Worm (Caenorhabditis elegans) whole organism, late embryonic: Measurements from ENCODE around the gene F37C4.4.

ENCODE experiments used
- F13H6.1 ChIP-seq: sonication (generic microtip); optimal IDR thresholded peaks from 2 replicates; lab custom pipeline; 2016; ENCODE audit warnings: missing genetic modification characterization, missing compliant biosample characterization
- K02D7.2 ChIP-seq: sonication (generic microtip); optimal IDR thresholded peaks from 2 replicates; lab custom pipeline; 2017; ENCODE audit warnings: mild to moderate bottlenecking, missing genetic modification characterization, missing compliant biosample characterization
- ama-1 ChIP-seq: fragments of 150-350 bp; optimal IDR thresholded peaks from 2 replicates; lab custom pipeline; 2014
- ceh-19 ChIP-seq: fragments of 200-800 bp; sonication (Bioruptor generic); optimal IDR thresholded peaks from 2 replicates; lab custom pipeline; 2018; ENCODE audit warnings: mild to moderate bottlenecking, missing genetic modification characterization, missing compliant biosample characterization
- ceh-2 ChIP-seq: sonication (generic microtip); optimal IDR thresholded peaks from 2 replicates; lab custom pipeline; 2016; ENCODE audit warnings: missing genotype, missing genetic modification characterization, missing compliant biosample characterization
- ceh-22 ChIP-seq: sonication (generic microtip); optimal IDR thresholded peaks from 2 replicates; lab custom pipeline; 2017; ENCODE audit warnings: missing biosample characterization, missing genetic modification characterization
- ceh-30 ChIP-seq: fragments of 150-350 bp; optimal IDR thresholded peaks from 2 replicates; lab custom pipeline; 2014; ENCODE audit warnings: missing biosample characterization, missing genetic modification characterization
- ceh-34 ChIP-seq: sonication (generic microtip); optimal IDR thresholded peaks from 2 replicates; lab custom pipeline; 2016; ENCODE audit warnings: mild to moderate bottlenecking, missing genetic modification characterization, missing compliant biosample characterization
- ceh-45 ChIP-seq: fragments of 200-800 bp; sonication (Bioruptor generic); IDR thresholded peaks from 2 replicates; pipeline ENCODE4 v1.3.6; 2022; ENCODE audit warnings: missing genetic modification reagents, missing genetic modification characterization, missing compliant biosample characterization
- ceh-48 ChIP-seq: sonication (generic microtip); optimal IDR thresholded peaks from 2 replicates; lab custom pipeline; 2016; ENCODE audit warnings: missing genetic modification characterization, inconsistent platforms, missing compliant biosample characterization
- ceh-6 ChIP-seq: fragments of 200-800 bp; sonication (Bioruptor generic); optimal IDR thresholded peaks from 2 replicates; lab custom pipeline; 2018; ENCODE audit warnings: mild to moderate bottlenecking, missing genetic modification characterization, missing compliant biosample characterization
- ceh-9 ChIP-seq: sonication (generic microtip); optimal IDR thresholded peaks from 2 replicates; lab custom pipeline; 2016; ENCODE audit warnings: mild to moderate bottlenecking, missing genetic modification characterization, inconsistent platforms, missing compliant biosample characterization
- che-1 ChIP-seq: sonication (generic microtip); optimal IDR thresholded peaks from 2 replicates; lab custom pipeline; 2016; ENCODE audit warnings: mild to moderate bottlenecking, missing genetic modification characterization, missing compliant biosample characterization
- dmd-4 ChIP-seq: sonication (generic microtip); optimal IDR thresholded peaks from 2 replicates; lab custom pipeline; 2016; ENCODE audit warnings: borderline replicate concordance, missing genetic modification characterization, missing compliant biosample characterization
- elt-4 ChIP-seq: sonication (generic microtip); optimal IDR thresholded peaks from 2 replicates; lab custom pipeline; 2016; ENCODE audit warnings: missing genetic modification characterization, missing compliant biosample characterization
- ets-4 ChIP-seq: sonication (generic microtip); optimal IDR thresholded peaks from 2 replicates; lab custom pipeline; 2016; ENCODE audit warnings: missing genetic modification characterization, missing compliant biosample characterization
- eyg-1 ChIP-seq: sonication (generic microtip); optimal IDR thresholded peaks from 2 replicates; lab custom pipeline; 2016; ENCODE audit warnings: missing genotype, missing genetic modification characterization, missing compliant biosample characterization
- fax-1 ChIP-seq: sonication (generic microtip); optimal IDR thresholded peaks from 2 replicates; lab custom pipeline; 2016; ENCODE audit warnings: missing genotype, missing genetic modification characterization, missing compliant biosample characterization
- fkh-10 ChIP-seq: fragments of 150-350 bp; optimal IDR thresholded peaks from 2 replicates; lab custom pipeline; 2014; ENCODE audit warnings: missing biosample characterization, missing genetic modification reagents, missing genetic modification characterization
- gmeb-2 ChIP-seq: sonication (generic microtip); optimal IDR thresholded peaks from 2 replicates; lab custom pipeline; 2016; ENCODE audit warnings: missing genetic modification characterization, inconsistent platforms, missing compliant biosample characterization
- hlh-15 ChIP-seq: sonication (generic microtip); optimal IDR thresholded peaks from 2 replicates; lab custom pipeline; 2016; ENCODE audit warnings: missing genetic modification characterization, missing compliant biosample characterization
- hlh-6 ChIP-seq: sonication (generic microtip); optimal IDR thresholded peaks from 2 replicates; lab custom pipeline; 2016; ENCODE audit warnings: missing genotype, missing genetic modification characterization, missing compliant biosample characterization
- hlh-8 ChIP-seq: sonication (generic microtip); optimal IDR thresholded peaks from 2 replicates; lab custom pipeline; 2016; ENCODE audit warnings: missing genotype, missing genetic modification characterization, missing compliant biosample characterization
- madf-2 ChIP-seq: sonication (generic microtip); optimal IDR thresholded peaks from 2 replicates; lab custom pipeline; 2017; ENCODE audit warnings: missing genetic modification characterization, missing compliant biosample characterization
- npax-4 ChIP-seq: sonication (generic microtip); optimal IDR thresholded peaks from 2 replicates; lab custom pipeline; 2016; ENCODE audit warnings: missing genetic modification characterization, missing compliant biosample characterization
- odd-2 ChIP-seq: sonication (generic microtip); optimal IDR thresholded peaks from 2 replicates; lab custom pipeline; 2017; ENCODE audit warnings: antibody characterized with exemption, mild to moderate bottlenecking, missing genetic modification characterization, missing compliant biosample characterization
- pag-3 ChIP-seq: sonication (generic microtip); optimal IDR thresholded peaks from 2 replicates; lab custom pipeline; 2016; ENCODE audit warnings: missing compliant biosample characterization, missing genetic modification characterization, borderline replicate concordance
- pax-1 ChIP-seq: fragments of 150-350 bp; optimal IDR thresholded peaks from 2 replicates; lab custom pipeline; 2014; ENCODE audit warnings: missing biosample characterization, missing genetic modification characterization
- pha-4 ChIP-seq: fragments of 150-350 bp; optimal IDR thresholded peaks from 2 replicates; lab custom pipeline; 2018; ENCODE audit warnings: missing biosample characterization, missing genetic modification reagents, missing genetic modification characterization
- pros-1 ChIP-seq: fragments of 150-350 bp; optimal IDR thresholded peaks from 2 replicates; lab custom pipeline; 2014; ENCODE audit warnings: missing biosample characterization, missing genetic modification reagents, missing genetic modification characterization
- ref-2 ChIP-seq: sonication (generic microtip); optimal IDR thresholded peaks from 2 replicates; lab custom pipeline; 2016; ENCODE audit warnings: missing genetic modification characterization, missing compliant biosample characterization
- sox-2 ChIP-seq: fragments of 200-800 bp; sonication (Bioruptor generic); IDR thresholded peaks from 2 replicates; pipeline ENCODE4 v1.3.6; 2022; ENCODE audit warnings: missing genetic modification reagents, missing genetic modification characterization, missing compliant biosample characterization
- syd-9 ChIP-seq: sonication (generic microtip); optimal IDR thresholded peaks from 2 replicates; lab custom pipeline; 2016; ENCODE audit warnings: mild to moderate bottlenecking, missing genetic modification characterization, moderate library complexity, missing compliant biosample characterization
- tbx-7 ChIP-seq: sonication (generic microtip); optimal IDR thresholded peaks from 2 replicates; lab custom pipeline; 2016; ENCODE audit warnings: missing genotype, missing genetic modification characterization, missing compliant biosample characterization
- ttx-3 ChIP-seq: sonication (generic microtip); optimal IDR thresholded peaks from 2 replicates; lab custom pipeline; 2016; ENCODE audit warnings: missing genetic modification reagents, missing genetic modification characterization, missing compliant biosample characterization
- ztf-16 ChIP-seq: sonication (generic microtip); optimal IDR thresholded peaks from 2 replicates; lab custom pipeline; 2017; ENCODE audit warnings: missing genetic modification characterization, missing compliant biosample characterization

F37C4.4 gene

DNA sequence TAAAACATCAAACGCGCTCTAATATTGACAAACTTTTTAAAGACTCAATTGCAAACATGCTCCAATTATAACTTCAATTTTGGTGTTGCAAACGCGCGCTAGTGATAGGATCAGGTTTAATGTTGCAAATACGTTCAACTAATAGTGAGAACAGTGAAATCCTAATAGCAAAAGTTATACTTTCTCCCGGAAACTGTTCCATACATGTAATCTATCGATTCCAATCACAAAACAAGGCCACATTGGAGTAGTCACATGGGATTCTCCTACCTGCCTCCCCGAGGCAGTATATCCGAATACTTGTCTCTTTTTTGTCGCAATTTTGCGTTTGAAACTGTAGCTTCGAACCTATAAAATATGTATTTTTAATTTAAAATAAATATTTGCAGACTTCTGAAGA lies 2.8 kb downstream of the F37C4.4 start:
- no peak for TF ChIP-seq pax-1 (tag; lab: Kevin White, UChicago)
- no peak for TF ChIP-seq ref-2 (tag; lab: Kevin White, UChicago)
- no peak for TF ChIP-seq syd-9
- no peak for TF ChIP-seq hlh-6 (tag; lab: Kevin White, UChicago)
- no peak for TF ChIP-seq K02D7.2 (tag; lab: Kevin White, UChicago)
- no peak for TF ChIP-seq ceh-45
- no peak for TF ChIP-seq ceh-6
- no peak for TF ChIP-seq ceh-22
- no peak for TF ChIP-seq ceh-2
- no peak for TF ChIP-seq ceh-9 (tag; lab: Kevin White, UChicago)
- no peak for TF ChIP-seq eyg-1 (tag; lab: Kevin White, UChicago)
- no peak for TF ChIP-seq hlh-15 (tag; lab: Kevin White, UChicago)
- TF ChIP-seq ceh-48 (tag; lab: Kevin White, UChicago) = no peak
- no peak for TF ChIP-seq ceh-30
- TF ChIP-seq elt-4 = no peak

DNA sequence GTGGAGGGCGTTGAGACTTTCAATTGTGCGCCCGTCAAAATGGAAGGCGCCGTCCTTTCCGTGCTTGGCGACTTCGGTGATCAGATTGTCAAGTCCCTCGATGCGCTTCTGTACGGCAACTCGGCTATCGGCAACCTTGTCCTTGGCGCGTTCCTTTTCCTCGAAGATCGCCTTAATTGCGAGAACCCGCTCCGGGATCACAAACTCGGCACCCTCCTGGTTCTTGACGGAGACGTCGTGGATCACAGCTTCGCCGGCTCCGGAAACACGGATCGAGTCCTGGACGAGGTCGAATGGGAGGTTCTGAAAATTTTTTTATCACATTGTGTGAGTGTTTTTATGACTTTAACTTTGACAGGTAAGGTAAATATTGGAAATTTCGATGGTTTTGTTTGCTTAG lies 6.1 kb downstream of the F37C4.4 start:
- no peak for TF ChIP-seq F13H6.1 (tag; lab: Kevin White, UChicago)
- TF ChIP-seq ceh-2 = no peak
- no peak for TF ChIP-seq eyg-1 (tag; lab: Kevin White, UChicago)
- TF ChIP-seq hlh-6 (tag; lab: Kevin White, UChicago) = no peak

DNA sequence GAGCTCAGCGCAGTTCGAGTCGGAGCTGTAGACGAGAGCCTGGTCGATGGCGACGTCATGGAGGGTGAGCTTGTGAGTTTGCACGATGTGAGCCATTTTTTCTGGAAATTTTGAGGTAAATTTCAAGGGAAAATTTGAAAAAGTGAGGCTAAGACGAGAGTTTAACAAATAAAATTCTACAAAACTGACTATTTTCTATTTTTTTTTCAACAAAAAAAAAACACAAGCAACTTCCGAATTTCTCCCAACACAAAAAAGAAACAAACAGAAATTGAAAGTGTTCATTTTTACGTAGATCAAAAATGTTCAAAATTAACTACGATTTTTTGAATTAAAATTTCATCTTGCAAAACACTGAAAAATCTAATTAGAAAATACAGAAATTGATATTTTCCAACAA lies 6.6 kb downstream of the F37C4.4 start, which contains the start of gene F37C4.5:
Gene F37C4.5, minus strand, starts transcription at position 101 of the 400 bp plus-strand sequence.
- TF ChIP-seq ttx-3 (tag; lab: Kevin White, UChicago) (no peak), ama-1 (lab: Kevin White, UChicago) (no peak), hlh-8 (no peak), ceh-34 (tag; lab: Kevin White, UChicago) (no peak), fax-1 (tag; lab: Kevin White, UChicago) (no peak), odd-2 (tag; lab: Kevin White, UChicago) (no peak), pha-4 (tag; lab: Kevin White, UChicago) (no peak), dmd-4 (no peak), pros-1 (no peak), ztf-16 (tag; lab: Kevin White, UChicago) (no peak)

DNA sequence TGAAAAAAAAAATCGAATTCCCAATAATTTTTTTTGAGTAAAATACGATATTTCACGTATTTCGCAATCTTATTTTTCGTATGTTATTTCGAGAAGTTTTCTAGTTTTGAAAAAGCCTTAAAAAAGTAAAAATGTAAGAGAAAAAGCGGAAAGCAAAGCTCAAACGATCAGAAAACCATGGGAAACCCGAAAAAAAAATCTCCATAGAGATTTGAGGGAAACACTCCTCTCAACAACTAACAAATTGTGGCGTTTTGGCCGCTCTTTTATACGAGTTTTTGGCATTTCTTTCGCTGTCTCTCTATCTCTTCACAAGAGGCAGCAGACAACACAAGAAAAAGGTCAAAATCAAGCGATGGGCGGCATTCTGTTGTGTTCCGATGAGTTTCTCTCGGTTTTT lies 7.3 kb downstream of the F37C4.4 start:
- TF ChIP-seq ceh-19 (GFP tag; lab: Kevin White, UChicago) (no peak), gmeb-2 (peak; percentile 5)

DNA sequence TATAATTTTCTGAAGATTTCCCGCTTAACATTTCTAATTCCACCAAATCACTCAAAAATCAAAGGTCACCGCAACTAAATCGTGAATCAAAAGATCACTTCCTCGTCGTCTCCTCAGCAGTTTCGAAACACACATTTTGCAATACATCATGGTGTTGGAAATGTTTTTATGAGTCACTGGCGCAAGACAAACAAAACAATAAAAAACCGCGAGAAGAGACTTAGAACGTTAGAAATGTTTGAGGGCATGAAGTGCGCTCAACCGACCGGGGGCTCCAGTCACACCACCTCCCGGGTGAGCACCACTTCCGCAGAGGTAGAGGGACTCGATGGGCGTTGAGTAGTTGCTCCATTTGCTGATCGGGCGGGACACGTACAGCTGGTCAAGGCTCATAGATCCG lies 8.2 kb downstream of the F37C4.4 start:
- TF ChIP-seq npax-4 (tag; lab: Kevin White, UChicago) = no peak
- TF ChIP-seq hlh-6 (tag; lab: Kevin White, UChicago) = no peak
- no peak for TF ChIP-seq K02D7.2 (tag; lab: Kevin White, UChicago)
- TF ChIP-seq madf-2 (tag; lab: Kevin White, UChicago) = no peak
- TF ChIP-seq ceh-6 = no peak
- TF ChIP-seq sox-2 = no peak
- no peak for TF ChIP-seq che-1 (tag; lab: Kevin White, UChicago)

DNA sequence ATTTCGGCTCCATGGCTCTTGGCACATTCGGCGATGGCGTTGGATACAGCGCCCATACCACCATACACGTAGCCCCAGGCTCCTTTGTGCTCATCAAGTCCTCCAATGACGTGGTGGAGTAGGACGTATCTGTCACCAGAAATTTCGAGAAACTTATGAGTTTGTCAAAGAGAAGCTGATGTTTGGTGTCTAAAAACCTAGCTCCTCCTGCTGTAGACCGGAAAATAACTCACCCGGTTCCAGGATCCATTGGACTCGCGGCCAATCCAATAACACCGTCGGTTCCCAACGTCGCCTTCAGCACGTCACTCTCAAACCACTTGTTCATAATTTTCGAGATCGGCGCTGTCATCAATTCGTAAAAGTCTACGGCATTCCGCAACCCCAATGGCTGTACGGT lies 9.8 kb downstream of the F37C4.4 start:
- no peak for TF ChIP-seq fkh-10
- no peak for TF ChIP-seq ets-4 (tag; lab: Kevin White, UChicago)
- TF ChIP-seq gmeb-2 = no peak
- TF ChIP-seq pag-3 (tag; lab: Kevin White, UChicago) = no peak
- no peak for TF ChIP-seq tbx-7 (tag; lab: Kevin White, UChicago)
